Worm (Caenorhabditis elegans): Measurements from ENCODE around the gene F21D9.1.

ce11 chrV:19288073-19288805 lies 24.0 kb downstream of the F21D9.1 start, which contains the start of the genes F55C9.3 and fbxb-57:
- TF ChIP-seq nhr-28 (tag; optimal IDR thresholded peaks at IDR 0.05) (no peak), mep-1 (tag; optimal IDR thresholded peaks at IDR 0.05) (no peak)

All from whole organism, mixed stage, embryonic.